Worm (Caenorhabditis elegans) whole organism, young adult: ENCODE results near the gene nhr-20.

Experiments used
- ama-1 ChIP-seq, 3 experiments: fragments of 150-350 bp in 1 of 3; sonication (generic microtip) in 2 of 3; optimal IDR thresholded peaks; 2 replicates each; lab custom pipeline; 2014 to 2018; ENCODE audit warnings: missing biosample characterization in 2 of 3, missing genetic modification characterization in 2 of 3, missing genetic modification reagents in 2 of 3
- snpc-4 ChIP-seq, 5 experiments: fragments of 150-350 bp in 1 of 5; sonication (generic microtip) in 4 of 5; optimal IDR thresholded peaks; 2 replicates each; lab custom pipeline; 2014 to 2018; ENCODE audit warnings: missing genetic modification characterization in 5 of 5, missing biosample characterization in 3 of 5, antibody characterized with exemption in 2 of 5, mild to moderate bottlenecking in 2 of 5, missing compliant biosample characterization in 2 of 5, missing genotype in 2 of 5, moderate library complexity in 2 of 5, missing genetic modification reagents in 1 of 5

DNA sequence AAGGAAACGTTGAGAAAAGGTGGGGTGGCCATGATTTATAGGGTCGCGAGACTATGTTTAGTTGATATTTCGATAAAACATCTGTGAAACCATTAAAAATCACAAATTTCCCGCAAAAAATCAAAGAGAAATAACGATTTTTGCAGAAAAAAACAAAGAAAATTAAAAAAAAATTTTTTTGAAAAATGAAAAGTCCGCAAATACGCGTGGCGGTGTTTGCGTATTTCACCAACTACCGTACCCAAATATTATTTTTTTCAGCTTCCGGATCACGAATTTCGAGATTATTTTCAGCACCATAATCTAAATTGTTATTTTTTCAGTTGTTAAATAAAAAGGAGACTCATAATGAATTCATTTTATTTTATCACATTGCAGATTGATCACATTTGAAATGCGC is 2.9 kb downstream of the nhr-20 start:
- TF ChIP-seq ama-1 (optimal IDR thresholded peaks at IDR 0.05; lab: Kevin White, UChicago) = no peak
- TF ChIP-seq ama-1 (GFP tag; optimal IDR thresholded peaks at IDR 0.05; lab: Kevin White, UChicago) = no peak
- TF ChIP-seq snpc-4 (GFP tag; optimal IDR thresholded peaks at IDR 0.05; lab: Kevin White, UChicago) = no peak
- no peak for TF ChIP-seq snpc-4 (tag; optimal IDR thresholded peaks at IDR 0.05; lab: Kevin White, UChicago)
